Worm (Caenorhabditis elegans): ENCODE data around the gene cct-2.

cct-2 gene

ce11 chrII:8931405-8932149 is 4.0 kb downstream of the cct-2 start:
- TF ChIP-seq fos-1 (tag; optimal IDR thresholded peaks at IDR 0.05) = peak; percentile 28
- peak; percentile 47 for TF ChIP-seq crh-2 (tag; optimal IDR thresholded peaks at IDR 0.05)
- TF ChIP-seq nhr-25 (tag; optimal IDR thresholded peaks at IDR 0.05) = no peak
- TF ChIP-seq C34F6.9 (tag; optimal IDR thresholded peaks at IDR 0.05) = peak; percentile 10
- no peak for TF ChIP-seq elt-1 (tag; optimal IDR thresholded peaks at IDR 0.05)
- peak; percentile 45 for TF ChIP-seq F13H6.1 (tag; optimal IDR thresholded peaks at IDR 0.05)
- TF ChIP-seq lsy-2 (tag; optimal IDR thresholded peaks at IDR 0.05) = peak in 1 of 2 experiments; percentile 20
- no peak for TF ChIP-seq mdl-1 (tag; optimal IDR thresholded peaks at IDR 0.05)
- TF ChIP-seq skn-1 (tag; optimal IDR thresholded peaks at IDR 0.05) = no peak
- TF ChIP-seq nhr-129 (tag; optimal IDR thresholded peaks at IDR 0.05) = peak; percentile 10
- no peak for TF ChIP-seq nhr-77 (tag; optimal IDR thresholded peaks at IDR 0.05)
- no peak for TF ChIP-seq nhr-10 (tag; optimal IDR thresholded peaks at IDR 0.05)
- peak; percentile 71 for TF ChIP-seq ama-1 (optimal IDR thresholded peaks at IDR 0.05)

- TF ChIP-seq Y55F3AM.14 (GFP tag; optimal IDR thresholded peaks at IDR 0.05) (no peak), unc-62 (GFP tag; optimal IDR thresholded peaks at IDR 0.05) (no peak), skn-1 (tag; optimal IDR thresholded peaks at IDR 0.05) (no peak), sem-4 (tag; optimal IDR thresholded peaks at IDR 0.05) (no peak), nhr-237 (tag; optimal IDR thresholded peaks at IDR 0.05) (no peak), ztf-1 (GFP tag; conservative IDR thresholded peaks at IDR 0.05) (no peak), lsy-2 (tag; optimal IDR thresholded peaks at IDR 0.05) (no peak), mbf-1 (tag; optimal IDR thresholded peaks at IDR 0.05) (no peak), nhr-129 (tag; optimal IDR thresholded peaks at IDR 0.05) (no peak), C34F6.9 (tag; optimal IDR thresholded peaks at IDR 0.05) (no peak), crh-2 (tag; optimal IDR thresholded peaks at IDR 0.05) (no peak)
Measured at ce11 chrII:8932392-8932791, 4.9 kb downstream of the cct-2 start.

- no peak for TF ChIP-seq lin-11 (tag; optimal IDR thresholded peaks at IDR 0.05)
- TF ChIP-seq unc-39 (tag; optimal IDR thresholded peaks at IDR 0.05) = no peak
- no peak for TF ChIP-seq ceh-82 (tag; optimal IDR thresholded peaks at IDR 0.05)
- TF ChIP-seq nhr-129 (tag; optimal IDR thresholded peaks at IDR 0.05) = no peak
- TF ChIP-seq nhr-77 (tag; optimal IDR thresholded peaks at IDR 0.05) = no peak
- TF ChIP-seq lin-13 (GFP tag; optimal IDR thresholded peaks at IDR 0.05) = peak; percentile 67
- TF ChIP-seq zag-1 (tag; optimal IDR thresholded peaks at IDR 0.05) = no peak
- peak; percentile 10 for TF ChIP-seq sma-3 (GFP tag; optimal IDR thresholded peaks at IDR 0.05)
- no peak for TF ChIP-seq ztf-11 (tag; optimal IDR thresholded peaks at IDR 0.05)
- TF ChIP-seq alr-1 (tag; optimal IDR thresholded peaks at IDR 0.05) = no peak
- TF ChIP-seq mdl-1 (tag; optimal IDR thresholded peaks at IDR 0.05) = no peak
- TF ChIP-seq dmd-4 (tag; optimal IDR thresholded peaks at IDR 0.05) = no peak
- TF ChIP-seq lin-39 (tag; optimal IDR thresholded peaks at IDR 0.05) = no peak
- TF ChIP-seq aly-2 (tag; optimal IDR thresholded peaks at IDR 0.05) = no peak
- TF ChIP-seq sem-4 (tag; optimal IDR thresholded peaks at IDR 0.05) = no peak
- TF ChIP-seq crh-2 (tag; optimal IDR thresholded peaks at IDR 0.05) = peak; percentile 12
- TF ChIP-seq blmp-1 (tag; optimal IDR thresholded peaks at IDR 0.05; ENCODE audit: insufficient read depth) = no peak
- peak; percentile 5 for TF ChIP-seq unc-55 (GFP tag; optimal IDR thresholded peaks at IDR 0.05)
- peak; percentile 14 for TF ChIP-seq Y55F3AM.14 (GFP tag; optimal IDR thresholded peaks at IDR 0.05)
- no peak for TF ChIP-seq elt-3 (tag; optimal IDR thresholded peaks at IDR 0.05)
- no peak for TF ChIP-seq ceh-16 (tag; optimal IDR thresholded peaks at IDR 0.05)
- no peak for TF ChIP-seq nhr-10 (tag; optimal IDR thresholded peaks at IDR 0.05)
- no peak for TF ChIP-seq nhr-6 (tag; optimal IDR thresholded peaks at IDR 0.05)
- TF ChIP-seq snpc-4 (tag; optimal IDR thresholded peaks at IDR 0.05) = no peak
- no peak for TF ChIP-seq mbf-1 (tag; optimal IDR thresholded peaks at IDR 0.05)
- TF ChIP-seq lsy-2 (tag; optimal IDR thresholded peaks at IDR 0.05) = peak in 1 of 2 experiments; percentile 57
- TF ChIP-seq R02D3.7 (tag; optimal IDR thresholded peaks at IDR 0.05) = no peak
- TF ChIP-seq unc-62 (GFP tag; optimal IDR thresholded peaks at IDR 0.05) = no peak
- no peak for TF ChIP-seq nhr-25 (tag; optimal IDR thresholded peaks at IDR 0.05)
- TF ChIP-seq skn-1 (tag; optimal IDR thresholded peaks at IDR 0.05) = no peak
- TF ChIP-seq nhr-21 (tag; optimal IDR thresholded peaks at IDR 0.05) = peak; percentile 38
- TF ChIP-seq gmeb-1 (tag; optimal IDR thresholded peaks at IDR 0.05) = no peak
- TF ChIP-seq nhr-11 (tag; optimal IDR thresholded peaks at IDR 0.05) = no peak
- no peak for TF ChIP-seq ztf-1 (GFP tag; conservative IDR thresholded peaks at IDR 0.05)
- no peak for TF ChIP-seq elt-1 (tag; optimal IDR thresholded peaks at IDR 0.05)
- no peak for TF ChIP-seq egl-27 (tag; optimal IDR thresholded peaks at IDR 0.05)
- TF ChIP-seq C34F6.9 (tag; optimal IDR thresholded peaks at IDR 0.05) = peak; percentile 10
- peak; percentile 56 for TF ChIP-seq sma-9 (GFP tag; optimal IDR thresholded peaks at IDR 0.05)
- TF ChIP-seq sma-9 (tag; optimal IDR thresholded peaks at IDR 0.05) = no peak
- TF ChIP-seq fos-1 (tag; optimal IDR thresholded peaks at IDR 0.05) = no peak
- no peak for TF ChIP-seq nhr-237 (tag; optimal IDR thresholded peaks at IDR 0.05)
- no peak for TF ChIP-seq nhr-23 (tag; optimal IDR thresholded peaks at IDR 0.05)
- TF ChIP-seq ztf-4 (tag; optimal IDR thresholded peaks at IDR 0.05) = peak; percentile 61
Measured at ce11 chrII:8933693-8934432, 6.3 kb downstream of the cct-2 start, which contains the start of gene T21B10.3. Gene T21B10.3, plus strand, starts transcription at chrII:8934382.

Data from whole organism, L2 larva.